Fruit fly (Drosophila melanogaster) whole organism, embryonic: ENCODE results near the gene mxc.

Experiments
- ATbp ChIP-seq: fragments of 200-800 bp; sonication (Bioruptor generic); optimal IDR thresholded peaks from 2 replicates; lab custom pipeline; 2017; ENCODE audit warnings: missing biosample characterization, mild to moderate bottlenecking, missing genetic modification characterization, missing genetic modification reagents
- Bteb2 ChIP-seq: fragments of 200-800 bp; sonication (Bioruptor generic); optimal IDR thresholded peaks from 2 replicates; lab custom pipeline; 2016; ENCODE audit warnings: missing biosample characterization, missing genetic modification characterization
- CG10267 ChIP-seq: fragments of 200-800 bp; sonication (Bioruptor generic); optimal IDR thresholded peaks from 2 replicates; lab custom pipeline; 2018; ENCODE audit warnings: missing biosample characterization, mild to moderate bottlenecking, missing genetic modification characterization, moderate library complexity
- CG10654 ChIP-seq: fragments of 200-800 bp; sonication (Bioruptor generic); optimal IDR thresholded peaks from 2 replicates; lab custom pipeline; 2016; ENCODE audit warnings: missing biosample characterization, missing genetic modification characterization
- CG10959 ChIP-seq: fragments of 200-800 bp; sonication (Bioruptor generic); IDR thresholded peaks from 2 replicates; pipeline ENCODE4 v1.3.6; 2022; ENCODE audit warnings: missing biosample characterization, missing genetic modification characterization
- CG11398 ChIP-seq: fragments of 200-800 bp; sonication (Bioruptor generic); optimal IDR thresholded peaks from 2 replicates; lab custom pipeline; 2016; ENCODE audit warnings: missing biosample characterization, missing genetic modification characterization
- CG15269 ChIP-seq: fragments of 200-800 bp; sonication (Bioruptor generic); optimal IDR thresholded peaks from 2 replicates; lab custom pipeline; 2018; ENCODE audit warnings: missing biosample characterization, mild to moderate bottlenecking, missing genetic modification characterization, moderate library complexity
- CG15696 ChIP-seq: fragments of 200-800 bp; sonication (Bioruptor generic); optimal IDR thresholded peaks from 2 replicates; lab custom pipeline; 2019; ENCODE audit warnings: missing biosample characterization, mild to moderate bottlenecking, missing genetic modification characterization, moderate library complexity
- CG17612 ChIP-seq: fragments of 200-800 bp; sonication (Bioruptor generic); IDR thresholded peaks from 2 replicates; pipeline ENCODE4 v1.3.6; 2022; ENCODE audit warnings: missing biosample characterization, missing genetic modification characterization
- CG3726 ChIP-seq: fragments of 200-800 bp; sonication (Bioruptor generic); IDR thresholded peaks from 3 replicates; pipeline ENCODE4, ENCODE4 v1.3.6; 2022; ENCODE audit warnings: missing biosample characterization, missing genetic modification characterization
- CG4360 ChIP-seq: fragments of 200-800 bp; sonication (Bioruptor generic); IDR thresholded peaks from 2 replicates; pipeline ENCODE4 v1.3.6; 2022; ENCODE audit warnings: missing biosample characterization, missing genetic modification characterization
- CG4424 ChIP-seq: fragments of 200-800 bp; sonication (Bioruptor generic); optimal IDR thresholded peaks from 3 replicates; lab custom pipeline; 2016; ENCODE audit warnings: missing biosample characterization, missing genetic modification characterization
- CG4617 ChIP-seq: fragments of 200-800 bp; sonication (Bioruptor generic); optimal IDR thresholded peaks from 3 replicates; lab custom pipeline; 2016; ENCODE audit warnings: missing biosample characterization, missing genetic modification characterization, borderline replicate concordance
- CG6683 ChIP-seq: fragments of 200-800 bp; sonication (Bioruptor generic); optimal IDR thresholded peaks from 2 replicates; lab custom pipeline; 2017; ENCODE audit warnings: missing biosample characterization, mild to moderate bottlenecking, missing genetic modification characterization, missing genetic modification reagents
- CG6689 ChIP-seq: fragments of 200-800 bp; sonication (Bioruptor generic); IDR thresholded peaks from 2 replicates; pipeline ENCODE4 v1.3.6; 2022; ENCODE audit warnings: missing biosample characterization, missing genetic modification characterization
- CG7745 ChIP-seq: fragments of 200-800 bp; sonication (Bioruptor generic); optimal IDR thresholded peaks from 2 replicates; lab custom pipeline; 2018; ENCODE audit warnings: missing biosample characterization, mild to moderate bottlenecking, missing genetic modification characterization, moderate library complexity
- CG7839 ChIP-seq: fragments of 200-800 bp; sonication (Bioruptor generic); optimal IDR thresholded peaks from 3 replicates; lab custom pipeline; 2018; ENCODE audit warnings: missing biosample characterization, mild to moderate bottlenecking, missing genetic modification characterization, moderate library complexity
- CG8765 ChIP-seq: fragments of 200-800 bp; sonication (Bioruptor generic); IDR thresholded peaks from 2 replicates; pipeline ENCODE4 v1.3.6; 2022; ENCODE audit warnings: missing biosample characterization, missing genetic modification characterization
- Dp ChIP-seq: fragments of 200-800 bp; sonication (Bioruptor generic); optimal IDR thresholded peaks from 2 replicates; lab custom pipeline; 2018; ENCODE audit warnings: missing biosample characterization, mild to moderate bottlenecking, missing genetic modification characterization, moderate library complexity
- Drgx ChIP-seq: fragments of 200-800 bp; sonication (Bioruptor generic); IDR thresholded peaks from 2 replicates; pipeline ENCODE4 v1.3.6; 2022; ENCODE audit warnings: missing biosample characterization, missing genetic modification characterization
- Ets65A ChIP-seq: fragments of 200-800 bp; sonication (Bioruptor generic); peaks from one replicate; lab custom pipeline; 2016; ENCODE audit warnings: missing biosample characterization, missing genetic modification characterization
- H15 ChIP-seq: fragments of 200-800 bp; sonication (Bioruptor generic); IDR thresholded peaks from 3 replicates; pipeline ENCODE4 v1.3.6; 2022; ENCODE audit warnings: missing biosample characterization, missing genetic modification characterization
- HLH3B ChIP-seq: fragments of 200-800 bp; sonication (Bioruptor generic); IDR thresholded peaks from 2 replicates; pipeline ENCODE4 v1.3.6; 2022; ENCODE audit warnings: missing biosample characterization, missing genetic modification characterization
- HmgD ChIP-seq: fragments of 200-800 bp; sonication (Bioruptor generic); optimal IDR thresholded peaks from 3 replicates; lab custom pipeline; 2016; ENCODE audit warnings: missing biosample characterization, missing genetic modification characterization
- Hr3 ChIP-seq: fragments of 200-800 bp; sonication (Bioruptor generic); optimal IDR thresholded peaks from 3 replicates; lab custom pipeline; 2016; ENCODE audit warnings: missing biosample characterization, missing genetic modification characterization
- Med ChIP-seq: fragments of 200-800 bp; sonication (Bioruptor generic); peaks from one replicate; lab custom pipeline; 2016; ENCODE audit warnings: missing biosample characterization, missing genetic modification characterization, mild to moderate bottlenecking, inconsistent platforms, moderate library complexity
- Neu2 ChIP-seq: fragments of 200-800 bp; sonication (Bioruptor generic); optimal IDR thresholded peaks from 3 replicates; lab custom pipeline; 2016; ENCODE audit warnings: missing biosample characterization, missing genetic modification characterization, borderline replicate concordance
- Opbp ChIP-seq: fragments of 200-800 bp; sonication (Bioruptor generic); IDR thresholded peaks from 3 replicates; pipeline ENCODE4 v1.3.6; 2022; ENCODE audit warnings: missing biosample characterization, missing genetic modification characterization; ENCODE audit not compliant: partially characterized antibody
- Sox100B ChIP-seq: fragments of 200-800 bp; sonication (Bioruptor generic); optimal IDR thresholded peaks from 3 replicates; lab custom pipeline; 2018; ENCODE audit warnings: missing biosample characterization, mild to moderate bottlenecking, missing genetic modification characterization
- Taf1 ChIP-seq: fragments of 200-800 bp; sonication (Bioruptor generic); IDR thresholded peaks from 2 replicates; pipeline ENCODE4 v1.3.6; 2022; ENCODE audit warnings: missing biosample characterization, missing genetic modification characterization
- Trl ChIP-seq, 3 experiments: fragments of >200 bp in 2 of 3; fragments of 200-800 bp in 1 of 3; sonication (Bioruptor generic) in 1 of 3; optimal IDR thresholded peaks; 2 replicates in 1 of 3; 3 replicates in 2 of 3; lab custom pipeline; 2016 to 2017; ENCODE audit warnings: missing biosample characterization in 1 of 3, missing genetic modification characterization in 1 of 3
- amos ChIP-seq: fragments of 200-800 bp; sonication (Bioruptor generic); IDR thresholded peaks from 2 replicates; pipeline ENCODE4 v1.3.6; 2022; ENCODE audit warnings: missing biosample characterization, missing genetic modification characterization; ENCODE audit not compliant: partially characterized antibody
- dm ChIP-seq: fragments of 200-800 bp; sonication (Bioruptor generic); optimal IDR thresholded peaks from 3 replicates; lab custom pipeline; 2016; ENCODE audit warnings: missing biosample characterization, missing genetic modification characterization
- grau ChIP-seq: fragments of 200-800 bp; optimal IDR thresholded peaks from 3 replicates; lab custom pipeline; 2019; ENCODE audit warnings: missing biosample characterization, mild to moderate bottlenecking, missing genetic modification characterization, moderate library complexity
- gt ChIP-seq: fragments of 200-800 bp; sonication (Bioruptor generic); IDR thresholded peaks from 2 replicates; pipeline ENCODE4 v1.3.6; 2022; ENCODE audit warnings: missing biosample characterization, missing genetic modification characterization
- hb ChIP-seq: fragments of 200-800 bp; sonication (Bioruptor generic); IDR thresholded peaks from 3 replicates; pipeline ENCODE4 v1.3.6; 2022; ENCODE audit warnings: missing biosample characterization, missing genetic modification characterization; ENCODE audit not compliant: partially characterized antibody
- insv ChIP-seq, 2 experiments: fragments of 200-800 bp; sonication (Bioruptor generic); optimal IDR thresholded peaks; 3 replicates each; lab custom pipeline; 2016 to 2018; ENCODE audit warnings: missing biosample characterization in 2 of 2, missing genetic modification characterization in 2 of 2
- lilli ChIP-seq: fragments of 200-800 bp; sonication (Bioruptor generic); optimal IDR thresholded peaks from 3 replicates; lab custom pipeline; 2016; ENCODE audit warnings: missing biosample characterization, missing genetic modification characterization
- mld ChIP-seq: fragments of 200-800 bp; sonication (Bioruptor generic); IDR thresholded peaks from 3 replicates; pipeline ENCODE4 v1.3.6; 2022; ENCODE audit warnings: missing biosample characterization, missing genetic modification characterization; ENCODE audit not compliant: partially characterized antibody
- nmo ChIP-seq: fragments of 200-800 bp; sonication (Bioruptor generic); optimal IDR thresholded peaks from 2 replicates; lab custom pipeline; 2018; ENCODE audit warnings: missing biosample characterization, mild to moderate bottlenecking, missing genetic modification characterization, moderate library complexity
- p53 ChIP-seq: fragments of 200-800 bp; sonication (Bioruptor generic); optimal IDR thresholded peaks from 2 replicates; lab custom pipeline; 2016; ENCODE audit warnings: missing biosample characterization, missing genetic modification characterization
- pum ChIP-seq: fragments of 200-800 bp; sonication (Bioruptor generic); optimal IDR thresholded peaks from 2 replicates; lab custom pipeline; 2016; ENCODE audit warnings: missing biosample characterization, missing genetic modification characterization
- row ChIP-seq: fragments of 200-800 bp; sonication (Bioruptor generic); IDR thresholded peaks from 3 replicates; pipeline ENCODE4 v1.3.6; 2022; ENCODE audit warnings: missing biosample characterization, missing genetic modification characterization
- slp2 ChIP-seq: fragments of 200-800 bp; sonication (Bioruptor generic); optimal IDR thresholded peaks from 2 replicates; lab custom pipeline; 2016; ENCODE audit warnings: missing biosample characterization, missing genetic modification characterization
- stwl ChIP-seq: fragments of 200-800 bp; sonication (Bioruptor generic); optimal IDR thresholded peaks from 3 replicates; lab custom pipeline; 2018; ENCODE audit warnings: missing biosample characterization, mild to moderate bottlenecking, missing genetic modification characterization, moderate library complexity
- unpg ChIP-seq: fragments of 200-800 bp; sonication (Bioruptor generic); optimal IDR thresholded peaks from 3 replicates; lab custom pipeline; 2018; ENCODE audit warnings: missing biosample characterization, mild to moderate bottlenecking, missing genetic modification characterization, moderate library complexity
- zen ChIP-seq: fragments of 200-800 bp; sonication (Bioruptor generic); optimal IDR thresholded peaks from 3 replicates; lab custom pipeline; 2018; ENCODE audit warnings: missing biosample characterization, mild to moderate bottlenecking, missing genetic modification characterization, moderate library complexity

The mxc gene

dm6 chrX:9267598-9267997, 24.3 kb upstream of the mxc start, which contains the start of gene Erk7:
TSS of gene Erk7 (minus strand) at chrX:9267698.
- TF ChIP-seq p53 (GFP tag; lab: Kevin White, UChicago) (no peak), gt (GFP tag; lab: Robert Waterston, UW) (no peak), Trl (optimal IDR thresholded peaks at IDR 0.05; lab: Kevin White, UChicago) (no peak), Trl (GFP tag; optimal IDR thresholded peaks at IDR 0.05; lab: Kevin White, UChicago) (no peak), Sox100B (no peak), CG7839 (tag; lab: Kevin White, UChicago) (no peak), Bteb2 (GFP tag; lab: Kevin White, UChicago) (no peak), CG10959 (no peak), CG4360 (GFP tag; lab: Robert Waterston, UW) (no peak), Taf1 (GFP tag; lab: Robert Waterston, UW) (no peak), CG4617 (GFP tag; lab: Kevin White, UChicago) (no peak), CG7745 (tag; lab: Kevin White, UChicago) (no peak), HmgD (GFP tag; lab: Kevin White, UChicago) (no peak), CG15696 (tag; lab: Kevin White, UChicago) (no peak), CG4424 (GFP tag; lab: Kevin White, UChicago) (no peak), HLH3B (GFP tag; lab: Robert Waterston, UW) (no peak)
- TF ChIP-seq, all 482 proteins: peak for 0

dm6 chrX:9266082-9266481, 22.8 kb upstream of the mxc start:
- TF ChIP-seq mld (GFP tag; lab: Robert Waterston, UW) (no peak), row (GFP tag; lab: Robert Waterston, UW) (peak; percentile 33; the same call in 2 of the 3 replicates), grau (tag; lab: Kevin White, UChicago) (peak; percentile 69), Ets65A (GFP tag; lab: Kevin White, UChicago) (peak; percentile 5), Med (GFP tag; lab: Kevin White, UChicago) (peak; percentile 24), Drgx (GFP tag; lab: Robert Waterston, UW) (peak; percentile 23; the same call in 1 of the 2 replicates), hb (no peak), CG6689 (0 out of 2 replicates have a peak, but pooled peaks have one; percentile 21)

dm6 chrX:9255964-9256520, 12.8 kb upstream of the mxc start, which contains the start of gene ric8a:
TSS of gene ric8a (plus strand) at chrX:9256168.
- TF ChIP-seq Opbp (GFP tag; lab: Robert Waterston, UW) (peak; percentile 86), ATbp (no peak), CG3726 (GFP tag; lab: Robert Waterston, UW) (no peak), CG10654 (GFP tag; lab: Kevin White, UChicago) (no peak), CG6683 (GFP tag; lab: Kevin White, UChicago) (no peak), Hr3 (GFP tag; lab: Kevin White, UChicago) (no peak), lilli (GFP tag; lab: Kevin White, UChicago) (peak; percentile 21), stwl (peak; percentile 52), CG15269 (no peak), CG10267 (tag; lab: Kevin White, UChicago) (peak; percentile 34), insv (GFP tag; optimal IDR thresholded peaks at IDR 0.05; lab: Kevin White, UChicago) (peak in 1 of 2 experiments; percentile 93), Dp (GFP tag; lab: Kevin White, UChicago) (peak; percentile 30), slp2 (no peak), gt (GFP tag; lab: Robert Waterston, UW) (no peak), Neu2 (GFP tag; lab: Kevin White, UChicago) (no peak), zen (peak; percentile 68), CG8765 (GFP tag; lab: Robert Waterston, UW) (no peak), dm (no peak), nmo (GFP tag; lab: Kevin White, UChicago) (peak; percentile 40), HLH3B (GFP tag; lab: Robert Waterston, UW) (no peak), CG17612 (GFP tag; lab: Robert Waterston, UW) (no peak), H15 (no peak), CG11398 (GFP tag; lab: Kevin White, UChicago) (no peak), pum (GFP tag; lab: Kevin White, UChicago) (no peak), unpg (no peak), amos (GFP tag; lab: Robert Waterston, UW) (peak; percentile 85)
